Worm (Caenorhabditis elegans) whole organism, L2 larva: Measurements from ENCODE around the gene jmjd-1.2.

Experiments
- elt-1 ChIP-seq: fragments of 150-350 bp; optimal IDR thresholded peaks from 2 replicates; lab custom pipeline; 2014; ENCODE audit warnings: missing biosample characterization, missing genetic modification characterization
- lin-13 ChIP-seq: fragments of 150-350 bp; optimal IDR thresholded peaks from 2 replicates; lab custom pipeline; 2014; ENCODE audit warnings: missing biosample characterization, missing genetic modification reagents, missing genetic modification characterization
- nhr-12 ChIP-seq: fragments of 150-350 bp; optimal IDR thresholded peaks from 2 replicates; lab custom pipeline; 2014; ENCODE audit warnings: missing biosample characterization, missing genetic modification characterization
- nhr-25 ChIP-seq: fragments of 150-350 bp; sonication (generic microtip); optimal IDR thresholded peaks from 3 replicates; lab custom pipeline; 2014; ENCODE audit warnings: missing biosample characterization, missing genetic modification characterization
- skn-1 ChIP-seq: sonication (generic microtip); optimal IDR thresholded peaks from 2 replicates; lab custom pipeline; 2017; ENCODE audit warnings: missing biosample characterization, missing genetic modification characterization

DNA sequence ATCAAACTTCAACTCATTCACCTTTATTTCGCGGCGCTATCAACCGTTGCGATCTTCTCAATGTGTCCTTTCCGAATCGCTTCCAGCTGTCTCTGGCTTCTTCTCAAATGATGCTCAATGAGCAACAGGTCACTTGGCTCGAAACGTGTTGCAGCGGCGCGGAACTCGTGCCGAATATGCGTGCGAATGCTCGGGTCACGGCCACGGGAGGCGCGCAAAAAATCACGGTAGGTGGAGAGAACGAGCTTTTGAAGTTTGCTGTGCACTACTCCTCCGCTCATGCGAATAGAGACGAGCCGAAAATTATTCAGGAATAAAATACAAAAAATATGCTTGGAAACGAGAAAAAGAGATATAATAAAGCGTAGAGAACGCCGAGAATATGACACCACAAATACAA, 49.7 kb downstream of the jmjd-1.2 start, which contains the start of gene cif-1:
- TF ChIP-seq skn-1 (tag; lab: Kevin White, UChicago), result no peak
- TF ChIP-seq elt-1 (tag; lab: Kevin White, UChicago), result no peak
- no peak for TF ChIP-seq lin-13 (GFP tag; lab: Kevin White, UChicago)
- TF ChIP-seq nhr-12 (tag; lab: Kevin White, UChicago), result no peak
- no peak for TF ChIP-seq nhr-25
